Fruit fly (Drosophila melanogaster) whole organism, embryonic: ENCODE data around the gene Rab23.

Experiments used
- Abd-B ChIP-seq: fragments of 200-800 bp; sonication (Bioruptor generic); optimal IDR thresholded peaks from 2 replicates; lab custom pipeline; 2018; ENCODE audit warnings: missing biosample characterization, mild to moderate bottlenecking, missing genetic modification characterization, moderate library complexity
- B-H1 ChIP-seq: fragments of 200-800 bp; sonication (Bioruptor generic); IDR thresholded peaks from 3 replicates; pipeline ENCODE4 v1.3.6; 2022; ENCODE audit warnings: missing biosample characterization, missing genetic modification characterization
- BEAF-32 ChIP-seq: fragments of 200-800 bp; sonication (Bioruptor generic); optimal IDR thresholded peaks from 3 replicates; lab custom pipeline; 2017; ENCODE audit warnings: missing biosample characterization, missing genetic modification characterization, mild to moderate bottlenecking, moderate library complexity, missing genetic modification reagents
- CG11695 ChIP-seq: fragments of 200-800 bp; sonication (Bioruptor generic); IDR thresholded peaks from 3 replicates; pipeline ENCODE4 v1.3.6; 2022; ENCODE audit warnings: missing biosample characterization, missing genetic modification characterization
- CG12299 ChIP-seq: fragments of 200-800 bp; sonication (Bioruptor generic); optimal IDR thresholded peaks from 2 replicates; lab custom pipeline; 2018; ENCODE audit warnings: missing biosample characterization, mild to moderate bottlenecking, missing genetic modification characterization
- CG13624 ChIP-seq: fragments of 200-800 bp; sonication (Bioruptor generic); optimal IDR thresholded peaks from 2 replicates; lab custom pipeline; 2016; ENCODE audit warnings: missing biosample characterization, missing genetic modification characterization
- CG13775 ChIP-seq: fragments of 200-800 bp; sonication (Bioruptor generic); optimal IDR thresholded peaks from 3 replicates; lab custom pipeline; 2017; ENCODE audit warnings: missing biosample characterization, mild to moderate bottlenecking, missing genetic modification characterization
- CG14710 ChIP-seq: fragments of 200-800 bp; sonication (Bioruptor generic); optimal IDR thresholded peaks from 3 replicates; lab custom pipeline; 2019; ENCODE audit warnings: missing biosample characterization, mild to moderate bottlenecking, missing genetic modification characterization, moderate library complexity
- CG15601 ChIP-seq: fragments of 200-800 bp; sonication (Bioruptor generic); optimal IDR thresholded peaks from 3 replicates; lab custom pipeline; 2019; ENCODE audit warnings: missing biosample characterization, mild to moderate bottlenecking, missing genetic modification characterization, moderate library complexity
- CG1603 ChIP-seq: fragments of 200-800 bp; sonication (Bioruptor generic); optimal IDR thresholded peaks from 2 replicates; lab custom pipeline; 2019; ENCODE audit warnings: missing biosample characterization, mild to moderate bottlenecking, missing genetic modification characterization, moderate library complexity
- CG18599 ChIP-seq: fragments of 200-800 bp; sonication (Bioruptor generic); optimal IDR thresholded peaks from 3 replicates; lab custom pipeline; 2017; ENCODE audit warnings: missing biosample characterization, missing genetic modification characterization, mild to moderate bottlenecking, moderate library complexity, missing genetic modification reagents
- CG18619 ChIP-seq: fragments of 200-800 bp; sonication (Bioruptor generic); optimal IDR thresholded peaks from 3 replicates; lab custom pipeline; 2017; ENCODE audit warnings: missing biosample characterization, mild to moderate bottlenecking, missing genetic modification characterization
- CG2129 ChIP-seq: fragments of 200-800 bp; sonication (Bioruptor generic); IDR thresholded peaks from 2 replicates; pipeline ENCODE4 v1.3.6; 2022; ENCODE audit warnings: missing biosample characterization, missing genetic modification characterization; ENCODE audit not compliant: partially characterized antibody
- CG6791 ChIP-seq: fragments of 200-800 bp; sonication (Bioruptor generic); IDR thresholded peaks from 3 replicates; pipeline ENCODE4 v1.3.6; 2022; ENCODE audit warnings: missing biosample characterization, missing genetic modification characterization; ENCODE audit not compliant: partially characterized antibody
- CG6854 ChIP-seq: fragments of 200-800 bp; sonication (Bioruptor generic); optimal IDR thresholded peaks from 3 replicates; lab custom pipeline; 2017; ENCODE audit warnings: missing biosample characterization, mild to moderate bottlenecking, missing genetic modification characterization
- CG7372 ChIP-seq: fragments of 200-800 bp; sonication (Bioruptor generic); IDR thresholded peaks from 2 replicates; pipeline ENCODE4 v1.3.6; 2022; ENCODE audit warnings: missing biosample characterization, missing genetic modification characterization
- CG8924 ChIP-seq: fragments of 200-800 bp; optimal IDR thresholded peaks from 3 replicates; lab custom pipeline; 2019; ENCODE audit warnings: missing biosample characterization, mild to moderate bottlenecking, missing genetic modification characterization, moderate library complexity
- CG9727 ChIP-seq: fragments of 200-800 bp; sonication (Bioruptor generic); optimal IDR thresholded peaks from 3 replicates; lab custom pipeline; 2017; ENCODE audit warnings: missing biosample characterization, mild to moderate bottlenecking, missing genetic modification characterization
- Dad ChIP-seq: fragments of 200-800 bp; sonication (Bioruptor generic); optimal IDR thresholded peaks from 3 replicates; lab custom pipeline; 2016; ENCODE audit warnings: missing biosample characterization, missing genetic modification characterization
- Dfd ChIP-seq, 2 experiments: fragments of >200 bp; optimal IDR thresholded peaks; 2 replicates each; lab custom pipeline; 2017; ENCODE audit warnings: missing biosample characterization in 2 of 2, missing genetic modification characterization in 2 of 2
- Dll ChIP-seq: fragments of 200-800 bp; sonication (Bioruptor generic); IDR thresholded peaks from 4 replicates; pipeline ENCODE4 v1.3.6; 2022; ENCODE audit warnings: missing biosample characterization, missing genetic modification characterization; ENCODE audit not compliant: partially characterized antibody
- Hr78 ChIP-seq, 2 experiments: fragments of 200-800 bp in 1 of 2; fragments of >200 bp in 1 of 2; sonication (Bioruptor generic) in 1 of 2; optimal IDR thresholded peaks; 2 replicates each; lab custom pipeline; 2017 to 2019; ENCODE audit warnings: missing biosample characterization in 2 of 2, missing genetic modification characterization in 2 of 2, mild to moderate bottlenecking in 1 of 2, moderate library complexity in 1 of 2
- Max ChIP-seq: fragments of 200-800 bp; sonication (Bioruptor generic); optimal IDR thresholded peaks from 2 replicates; lab custom pipeline; 2016; ENCODE audit warnings: missing biosample characterization, mild to moderate bottlenecking, missing genetic modification characterization
- Meics ChIP-seq: fragments of 200-800 bp; sonication (Bioruptor generic); optimal IDR thresholded peaks from 2 replicates; lab custom pipeline; 2017; ENCODE audit warnings: missing biosample characterization, mild to moderate bottlenecking, missing genetic modification characterization
- Optix ChIP-seq: fragments of 200-800 bp; sonication (Bioruptor generic); IDR thresholded peaks from 3 replicates; pipeline ENCODE4 v1.3.6; 2022; ENCODE audit warnings: missing biosample characterization, missing genetic modification characterization
- Sin3A ChIP-seq: fragments of >200 bp; optimal IDR thresholded peaks from 2 replicates; lab custom pipeline; 2018
- Usf ChIP-seq: fragments of 200-800 bp; sonication (Bioruptor generic); optimal IDR thresholded peaks from 2 replicates; lab custom pipeline; 2017; ENCODE audit warnings: missing genotype, missing biosample characterization, missing genetic modification characterization
- al ChIP-seq: fragments of 200-800 bp; sonication (Bioruptor generic); IDR thresholded peaks from 2 replicates; pipeline ENCODE4 v1.3.6; 2022; ENCODE audit warnings: missing biosample characterization, missing genetic modification characterization
- az2 ChIP-seq: fragments of 200-800 bp; sonication (Bioruptor generic); optimal IDR thresholded peaks from 3 replicates; lab custom pipeline; 2016; ENCODE audit warnings: missing biosample characterization, missing genetic modification characterization
- crol ChIP-seq: fragments of 200-800 bp; sonication (Bioruptor generic); IDR thresholded peaks from 2 replicates; pipeline ENCODE4 v1.3.6; 2022; ENCODE audit warnings: missing biosample characterization, missing genetic modification characterization
- da ChIP-seq: fragments of 200-800 bp; sonication (Bioruptor generic); optimal IDR thresholded peaks from 2 replicates; lab custom pipeline; 2016; ENCODE audit warnings: missing biosample characterization, missing genetic modification characterization
- dimm ChIP-seq: fragments of 200-800 bp; sonication (Bioruptor generic); IDR thresholded peaks from 2 replicates; pipeline ENCODE4 v1.3.6; 2022; ENCODE audit warnings: missing biosample characterization, missing genetic modification characterization
- dpn ChIP-seq, 2 experiments: fragments of 200-800 bp; sonication (Bioruptor generic); optimal IDR thresholded peaks; 3 replicates each; lab custom pipeline; 2016; ENCODE audit warnings: missing biosample characterization in 2 of 2, missing genetic modification characterization in 2 of 2
- eve ChIP-seq, 2 experiments: fragments of >200 bp; optimal IDR thresholded peaks; 2 replicates each; lab custom pipeline; 2017; ENCODE audit warnings: missing biosample characterization in 2 of 2, missing genetic modification characterization in 2 of 2
- fd3F ChIP-seq: fragments of 200-800 bp; sonication (Bioruptor generic); optimal IDR thresholded peaks from 2 replicates; lab custom pipeline; 2018; ENCODE audit warnings: missing biosample characterization, mild to moderate bottlenecking, missing genetic modification characterization, moderate library complexity
- gcm ChIP-seq: fragments of 200-800 bp; sonication (Bioruptor generic); optimal IDR thresholded peaks from 2 replicates; lab custom pipeline; 2019; ENCODE audit warnings: missing biosample characterization, mild to moderate bottlenecking, missing genetic modification characterization, moderate library complexity
- kni ChIP-seq: fragments of 200-800 bp; sonication (Bioruptor generic); optimal IDR thresholded peaks from 3 replicates; lab custom pipeline; 2017; ENCODE audit warnings: mild to moderate bottlenecking, missing biosample characterization, missing genetic modification reagents, missing genetic modification characterization
- nau ChIP-seq: fragments of 200-800 bp; sonication (Bioruptor generic); optimal IDR thresholded peaks from 3 replicates; lab custom pipeline; 2017; ENCODE audit warnings: missing biosample characterization, mild to moderate bottlenecking, missing genetic modification characterization, missing genetic modification reagents
- nmo ChIP-seq: fragments of 200-800 bp; sonication (Bioruptor generic); optimal IDR thresholded peaks from 2 replicates; lab custom pipeline; 2018; ENCODE audit warnings: missing biosample characterization, mild to moderate bottlenecking, missing genetic modification characterization, moderate library complexity
- org-1 ChIP-seq: fragments of 200-800 bp; sonication (Bioruptor generic); optimal IDR thresholded peaks from 2 replicates; lab custom pipeline; 2017; ENCODE audit warnings: missing biosample characterization, missing genetic modification characterization
- pan ChIP-seq, 4 experiments: fragments of >200 bp in 3 of 4; fragments of 200-800 bp in 1 of 4; sonication (Bioruptor generic) in 1 of 4; optimal IDR thresholded peaks in 3 of 4; IDR thresholded peaks in 1 of 4; 2 replicates each; pipeline versions ENCODE4 v1.3.6 to Lab custom; 2017 to 2022; ENCODE audit warnings: missing biosample characterization in 2 of 4, missing genetic modification characterization in 2 of 4, mixed read lengths in 1 of 4
- peb ChIP-seq: fragments of 200-800 bp; sonication (Bioruptor generic); IDR thresholded peaks from 2 replicates; pipeline ENCODE4 v1.3.6; 2022; ENCODE audit warnings: missing biosample characterization, missing genetic modification characterization
- pum ChIP-seq: fragments of 200-800 bp; sonication (Bioruptor generic); optimal IDR thresholded peaks from 2 replicates; lab custom pipeline; 2016; ENCODE audit warnings: missing biosample characterization, missing genetic modification characterization
- seq ChIP-seq: fragments of 200-800 bp; sonication (Bioruptor generic); IDR thresholded peaks from 2 replicates; pipeline ENCODE4 v1.3.6; 2022; ENCODE audit warnings: missing biosample characterization, missing genetic modification characterization
- twi ChIP-seq: fragments of 200-800 bp; optimal IDR thresholded peaks from 2 replicates; lab custom pipeline; 2019; ENCODE audit warnings: missing biosample characterization, mild to moderate bottlenecking, missing genetic modification characterization, moderate library complexity
- zen ChIP-seq: fragments of 200-800 bp; sonication (Bioruptor generic); optimal IDR thresholded peaks from 3 replicates; lab custom pipeline; 2018; ENCODE audit warnings: missing biosample characterization, mild to moderate bottlenecking, missing genetic modification characterization, moderate library complexity
- zfh1 ChIP-seq: fragments of 200-800 bp; sonication (Bioruptor generic); IDR thresholded peaks from 3 replicates; pipeline ENCODE4 v1.3.6; 2022; ENCODE audit warnings: missing biosample characterization, missing genetic modification characterization

The Rab23 gene

DNA sequence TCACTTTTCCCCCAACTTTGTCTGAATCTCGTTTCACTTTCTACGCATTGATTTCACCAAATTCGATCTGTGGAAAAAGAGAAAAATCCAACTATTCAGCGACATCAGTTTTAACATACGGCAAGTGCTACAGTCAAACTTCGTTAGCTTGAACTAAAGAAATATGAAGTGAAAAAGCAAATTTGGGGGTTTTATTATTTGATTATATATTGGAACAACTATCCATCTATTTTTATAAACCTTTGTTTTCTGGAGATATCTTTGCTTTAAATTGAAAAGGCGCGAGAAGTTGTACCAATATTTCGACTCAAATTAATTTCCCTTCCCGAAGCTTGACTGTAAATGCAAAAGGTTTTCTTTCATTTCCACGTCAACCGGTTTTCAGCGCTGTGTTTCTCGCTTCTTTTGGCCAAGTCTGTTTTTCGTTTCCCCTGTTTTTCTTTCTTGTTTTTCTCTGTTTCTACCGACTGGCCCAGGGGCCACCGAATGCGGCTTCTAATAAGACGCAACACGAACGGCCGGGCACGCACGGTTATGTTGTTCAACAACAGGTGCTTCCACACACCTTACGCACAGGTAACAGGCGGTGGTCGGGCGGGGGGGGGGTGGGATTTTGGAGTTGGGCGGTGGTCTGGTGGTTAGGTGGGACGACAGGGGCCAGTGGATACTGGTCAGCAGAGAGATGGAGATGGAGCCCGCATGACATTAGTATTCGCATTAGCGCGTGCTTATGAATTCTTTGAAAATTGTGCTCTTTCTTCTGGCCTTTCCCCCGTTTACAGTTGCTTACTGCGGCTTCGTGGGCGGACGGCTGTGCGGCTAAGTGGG, 2.1 kb downstream of the Rab23 start (continued):
- TF ChIP-seq Dfd (GFP tag; optimal IDR thresholded peaks at IDR 0.05; lab: Kevin White, UChicago): no peak
- TF ChIP-seq dimm (GFP tag; lab: Robert Waterston, UW): peak; percentile 29; the same call in 1 of the 2 replicates
- TF ChIP-seq CG2129 (GFP tag; lab: Robert Waterston, UW): no peak
- TF ChIP-seq kni: peak; percentile 90
- TF ChIP-seq Dad (GFP tag; lab: Kevin White, UChicago): peak; percentile 22
- peak; percentile 17 for TF ChIP-seq CG13624 (GFP tag; lab: Kevin White, UChicago)
- TF ChIP-seq CG7372 (GFP tag; lab: Robert Waterston, UW): no peak
- peak; percentile 52 for TF ChIP-seq gcm (GFP tag; lab: Kevin White, UChicago)
- peak; percentile 40 for TF ChIP-seq CG18599
- no peak for TF ChIP-seq eve (GFP tag; optimal IDR thresholded peaks at IDR 0.05; lab: Kevin White, UChicago)
- peak; percentile 60 for TF ChIP-seq CG1603 (tag; lab: Kevin White, UChicago)
- peak; percentile 60 for TF ChIP-seq CG8924 (tag; lab: Kevin White, UChicago)
- TF ChIP-seq CG15601 (tag; lab: Kevin White, UChicago): peak; percentile 72
- TF ChIP-seq CG9727 (GFP tag; lab: Kevin White, UChicago): no peak
- TF ChIP-seq crol (GFP tag; lab: Robert Waterston, UW): peak; percentile 92
- TF ChIP-seq CG14710: peak; percentile 71
- no peak for TF ChIP-seq nau
- TF ChIP-seq al (GFP tag; lab: Robert Waterston, UW): no peak
- peak; percentile 34 for TF ChIP-seq Abd-B (GFP tag; lab: Kevin White, UChicago)
- peak; percentile 20 for TF ChIP-seq Meics (GFP tag; lab: Kevin White, UChicago)
- TF ChIP-seq zen (tag; lab: Kevin White, UChicago): no peak
- no peak for TF ChIP-seq fd3F
- TF ChIP-seq CG13775: peak; percentile 13
- peak; percentile 61 for TF ChIP-seq pum (GFP tag; lab: Kevin White, UChicago)
- TF ChIP-seq twi (tag; lab: Kevin White, UChicago): peak; percentile 14
- TF ChIP-seq pan (optimal IDR thresholded peaks at IDR 0.05; lab: Kevin White, UChicago): no peak
- peak in 1 of 2 experiments; percentile 70 for TF ChIP-seq pan (GFP tag; optimal IDR thresholded peaks at IDR 0.05 in 1 of 2, IDR thresholded peaks at IDR 0.05 in 1 of 2)
- TF ChIP-seq zfh1: peak; percentile 76
- TF ChIP-seq Hr78 (GFP tag; optimal IDR thresholded peaks at IDR 0.05; lab: Kevin White, UChicago): peak in 1 of 2 experiments; percentile 27
- no peak for TF ChIP-seq da
- no peak for TF ChIP-seq CG6854 (GFP tag; lab: Kevin White, UChicago)
- TF ChIP-seq nmo (GFP tag; lab: Kevin White, UChicago): peak; percentile 73
- 0 out of 3 replicates have a peak, but pooled peaks have one; percentile 22 for TF ChIP-seq CG11695 (GFP tag; lab: Robert Waterston, UW)
- 0 out of 2 replicates have a peak, but pooled peaks have one; percentile 34 for TF ChIP-seq seq (GFP tag; lab: Robert Waterston, UW)
- no peak for TF ChIP-seq Optix (GFP tag; lab: Robert Waterston, UW)
- peak; percentile 70 for TF ChIP-seq az2 (GFP tag; lab: Kevin White, UChicago)
- TF ChIP-seq CG12299 (tag; lab: Kevin White, UChicago): peak; percentile 35
- no peak for TF ChIP-seq CG6791 (GFP tag; lab: Robert Waterston, UW)
- no peak for TF ChIP-seq BEAF-32 (GFP tag; lab: Kevin White, UChicago)
- TF ChIP-seq Dll (GFP tag; lab: Robert Waterston, UW): no peak
- peak; percentile 2 to 39 for TF ChIP-seq dpn (GFP tag; optimal IDR thresholded peaks at IDR 0.05; lab: Kevin White, UChicago)
- 0 out of 2 replicates have a peak, but pooled peaks have one; percentile 21 for TF ChIP-seq peb
- TF ChIP-seq Sin3A (lab: Kevin White, UChicago): no peak
- peak; percentile 35 for TF ChIP-seq org-1 (GFP tag; lab: Kevin White, UChicago)
- no peak for TF ChIP-seq CG18619 (GFP tag; lab: Kevin White, UChicago)
- TF ChIP-seq Max: peak; percentile 23
- peak; percentile 50; the same call in 2 of the 3 replicates for TF ChIP-seq B-H1 (GFP tag; lab: Robert Waterston, UW)
- TF ChIP-seq Usf (GFP tag; lab: Kevin White, UChicago): peak; percentile 10
